Worm (Caenorhabditis elegans): ENCODE data around the gene M01F1.4.

The M01F1.4 gene

ce11 chrIII:3503286-3503685 is 6.5 kb downstream of the M01F1.4 start, which contains the start of gene rpl-16:
Gene rpl-16, minus strand, starts transcription at chrIII:3503604.
- no peak for TF ChIP-seq nhr-41 (GFP tag; IDR thresholded peaks at IDR 0.05)
- TF ChIP-seq F44E2.7 (GFP tag; IDR thresholded peaks at IDR 0.05): no peak
- TF ChIP-seq vab-7 (GFP tag; IDR thresholded peaks at IDR 0.05): peak; percentile 22; the same call in 1 of the 2 replicates
- no peak for TF ChIP-seq dpl-1 (GFP tag; optimal IDR thresholded peaks at IDR 0.05)
- TF ChIP-seq ceh-44 (GFP tag; IDR thresholded peaks at IDR 0.05): no peak
- TF ChIP-seq snpc-1.2 (GFP tag; IDR thresholded peaks at IDR 0.05): peak; percentile 61; the same call in 1 of the 2 replicates
- TF ChIP-seq lin-15B (tag; optimal IDR thresholded peaks at IDR 0.05): no peak
- no peak for TF ChIP-seq nhr-28 (tag; optimal IDR thresholded peaks at IDR 0.05)
- 0 out of 2 replicates have a peak, but pooled peaks have one; percentile 4 for TF ChIP-seq ZK337.2 (GFP tag; IDR thresholded peaks at IDR 0.05)
- TF ChIP-seq madf-9 (GFP tag; conservative IDR thresholded peaks at IDR 0.05): no peak
- TF ChIP-seq lin-39 (tag; optimal IDR thresholded peaks at IDR 0.05): no peak
- no peak for TF ChIP-seq fkh-10 (GFP tag; optimal IDR thresholded peaks at IDR 0.05)
- peak; percentile 28; the same call in 1 of the 2 replicates for TF ChIP-seq php-3 (GFP tag; IDR thresholded peaks at IDR 0.05)
- TF ChIP-seq ceh-82 (tag; optimal IDR thresholded peaks at IDR 0.05): no peak
- peak; percentile 63; the same call in 1 of the 2 replicates for TF ChIP-seq ctbp-1 (GFP tag; IDR thresholded peaks at IDR 0.05)
- TF ChIP-seq lin-13 (GFP tag; optimal IDR thresholded peaks at IDR 0.05): peak; percentile 27
- TF ChIP-seq gei-8 (GFP tag; optimal IDR thresholded peaks at IDR 0.05): no peak
- no peak for TF ChIP-seq daf-19 (GFP tag; conservative IDR thresholded peaks at IDR 0.05)
- no peak for TF ChIP-seq ceh-62 (tag; optimal IDR thresholded peaks at IDR 0.05)
- no peak for TF ChIP-seq mdl-1 (tag; optimal IDR thresholded peaks at IDR 0.05)
- 0 out of 4 replicates have a peak, but pooled peaks of 1 of the 2 experiments have one; percentile 23 for TF ChIP-seq madf-5 (GFP tag; IDR thresholded peaks at IDR 0.05)
- TF ChIP-seq set-16 (GFP tag; IDR thresholded peaks at IDR 0.05): peak; percentile 29; the same call in 1 of the 2 replicates
- TF ChIP-seq mxl-3 (GFP tag; optimal IDR thresholded peaks at IDR 0.05): no peak

DNA sequence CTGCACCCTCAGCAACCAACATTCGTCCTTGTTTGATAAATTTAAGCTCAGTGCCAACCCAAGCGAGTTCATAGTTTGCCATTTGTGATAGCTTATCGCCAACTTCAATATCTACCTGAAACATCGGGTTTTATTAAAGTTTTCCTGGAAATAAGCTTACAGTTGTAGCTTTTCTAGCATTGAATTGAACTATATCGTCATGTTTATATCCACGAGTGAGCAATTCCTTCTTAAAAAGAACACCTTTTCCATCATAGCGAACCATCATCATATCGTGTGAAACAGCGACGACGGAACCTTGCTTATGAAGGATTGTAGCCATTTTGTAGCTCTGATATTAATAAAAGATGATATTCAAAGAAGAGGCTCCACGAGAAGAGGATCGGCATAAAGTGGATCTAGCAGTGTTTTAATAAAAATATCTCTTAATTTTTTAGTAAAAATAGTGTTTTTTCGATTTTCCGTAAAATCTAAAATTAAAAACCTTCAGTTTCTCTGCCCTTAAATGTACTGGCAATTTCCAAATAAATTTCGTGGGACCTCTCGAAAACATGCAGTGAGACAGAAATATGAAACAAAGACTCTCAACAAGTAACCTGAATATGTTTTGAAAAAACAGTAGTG is 7.5 kb downstream of the M01F1.4 start, which contains the start of gene M01F1.8:
Gene M01F1.8 (minus strand): TSS at position 335 of the 624 bp plus-strand sequence.
- TF ChIP-seq daf-19 (GFP tag; conservative IDR thresholded peaks at IDR 0.05) (0 out of 2 replicates have a peak, but pooled peaks have one; percentile 23), Y105C5A.15 (GFP tag; IDR thresholded peaks at IDR 0.05) (0 out of 2 replicates have a peak, but pooled peaks have one; percentile 28), snpc-1.2 (GFP tag; IDR thresholded peaks at IDR 0.05) (peak; percentile 29; the same call in 1 of the 2 replicates), F10B5.3 (tag; optimal IDR thresholded peaks at IDR 0.05) (peak; percentile 54), daf-16 (GFP tag; optimal IDR thresholded peaks at IDR 0.05) (peak in 1 of 2 experiments; percentile 11), daf-16 (tag; optimal IDR thresholded peaks at IDR 0.05) (peak; percentile 3), F49E8.2 (tag; optimal IDR thresholded peaks at IDR 0.05; ENCODE audit: borderline replicate concordance) (peak; percentile 46), zfp-3 (GFP tag; conservative IDR thresholded peaks at IDR 0.05) (no peak), lin-13 (GFP tag; optimal IDR thresholded peaks at IDR 0.05) (no peak), F37D6.2 (tag; optimal IDR thresholded peaks at IDR 0.05) (no peak), lin-38 (GFP tag; IDR thresholded peaks at IDR 0.05) (peak; percentile 61), unc-62 (GFP tag; optimal IDR thresholded peaks at IDR 0.05 in 1 of 2) (peak in 1 of 2 experiments; percentile 77), unc-62 (tag; optimal IDR thresholded peaks at IDR 0.05) (no peak)

DNA sequence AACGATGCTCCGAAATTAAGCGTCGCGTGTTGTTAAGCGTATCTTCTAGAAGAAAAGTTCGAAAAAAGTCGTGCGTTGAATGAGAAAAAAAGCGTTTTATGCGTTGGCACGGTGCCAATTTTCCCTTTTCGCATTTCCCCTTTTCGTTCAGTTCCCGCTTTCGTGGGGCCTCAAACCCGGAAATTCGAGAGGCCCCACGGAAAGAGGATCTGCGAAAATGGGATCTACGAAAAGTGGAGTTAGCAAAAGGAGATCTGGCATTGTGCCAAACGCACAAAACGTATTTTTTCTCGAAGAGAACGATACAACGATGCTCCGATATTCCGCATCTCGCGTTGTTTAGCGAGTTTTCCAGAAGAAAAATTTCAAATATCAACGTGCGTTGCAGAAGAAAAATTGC is 10.0 kb downstream of the M01F1.4 start:
- TF ChIP-seq D1046.2 (GFP tag; IDR thresholded peaks at IDR 0.05) (0 out of 2 replicates have a peak, but pooled peaks have one; percentile 22), Y75B8A.6 (GFP tag; IDR thresholded peaks at IDR 0.05) (no peak), mdt-29 (GFP tag; IDR thresholded peaks at IDR 0.05) (no peak), arid-1 (GFP tag; conservative IDR thresholded peaks at IDR 0.05) (peak; percentile 56; the same call in 1 of the 2 replicates), sdz-12 (GFP tag; optimal IDR thresholded peaks at IDR 0.05) (no peak), lin-1 (GFP tag; IDR thresholded peaks at IDR 0.05) (no peak), aha-1 (tag) (peak; percentile 45), F37D6.2 (tag; optimal IDR thresholded peaks at IDR 0.05) (no peak), zag-1 (tag; optimal IDR thresholded peaks at IDR 0.05) (no peak), lin-38 (GFP tag; IDR thresholded peaks at IDR 0.05) (peak; percentile 71), nhr-77 (tag; optimal IDR thresholded peaks at IDR 0.05) (no peak), hmg-1.1 (GFP tag; IDR thresholded peaks at IDR 0.05) (peak; percentile 51; the same call in 1 of the 2 replicates), zip-11 (GFP tag; IDR thresholded peaks at IDR 0.05) (no peak), ceh-44 (GFP tag; IDR thresholded peaks at IDR 0.05) (peak; percentile 54; the same call in 1 of the 2 replicates), cey-2 (tag; optimal IDR thresholded peaks at IDR 0.05; ENCODE audit: borderline replicate concordance, insufficient read depth) (no peak), aly-2 (tag; optimal IDR thresholded peaks at IDR 0.05) (no peak), ces-1 (GFP tag; optimal IDR thresholded peaks at IDR 0.05) (no peak), fos-1 (tag; optimal IDR thresholded peaks at IDR 0.05) (no peak)
